Worm (Caenorhabditis elegans) whole organism, L4 larva: ENCODE results near the gene srd-42.

Experiments used
- ceh-20 ChIP-seq: fragments of 200-800 bp; sonication (Bioruptor generic); IDR thresholded peaks from 2 replicates; pipeline ENCODE4 v1.3.6; 2022; ENCODE audit warnings: missing genetic modification reagents, missing genetic modification characterization, missing compliant biosample characterization
- jun-1 ChIP-seq: fragments of 150-350 bp; optimal IDR thresholded peaks from 2 replicates; lab custom pipeline; 2014; ENCODE audit warnings: missing biosample characterization, missing genetic modification reagents, missing genetic modification characterization
- unc-62 ChIP-seq, 3 experiments: fragments of 150-350 bp in 1 of 3; sonication (generic microtip); optimal IDR thresholded peaks in 2 of 3; peaks in 1 of 3; 1 replicate in 1 of 3; 2 replicates in 2 of 3; lab custom pipeline; 2014 to 2017; ENCODE audit warnings: missing biosample characterization in 3 of 3, missing genetic modification characterization in 3 of 3, missing genetic modification reagents in 3 of 3, missing genotype in 1 of 3

DNA sequence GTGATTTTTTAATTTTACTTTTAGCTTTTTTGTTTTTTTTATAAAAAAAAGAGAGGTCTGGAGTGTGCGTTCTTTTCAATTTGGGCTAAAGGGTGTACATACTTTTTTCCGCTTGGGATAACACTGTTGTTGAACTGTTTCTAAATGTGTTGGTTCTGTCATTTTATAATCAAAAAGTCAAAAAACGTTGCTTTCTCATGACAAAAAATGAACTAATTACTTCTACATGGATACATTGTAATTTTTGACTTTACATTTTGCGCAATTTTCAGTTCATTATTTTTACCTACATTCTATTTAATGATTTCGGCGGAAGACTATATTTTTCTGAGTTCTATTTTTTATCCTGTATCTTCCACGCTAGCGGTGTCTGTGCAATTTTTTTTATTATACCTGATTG is 11.8 kb downstream of the srd-42 start, which contains the start of gene srd-38:
- TF ChIP-seq jun-1 (no peak), unc-62 (GFP tag; optimal IDR thresholded peaks at IDR 0.05 in 1 of 2; lab: Kevin White, UChicago) (no peak), unc-62 (tag; optimal IDR thresholded peaks at IDR 0.05; lab: Kevin White, UChicago) (no peak), ceh-20 (GFP tag; lab: Robert Waterston, UW) (no peak)
